Fruit fly (Drosophila melanogaster) whole organism, embryonic: ENCODE results near the gene CG10435.

Experiments
- Adf1 ChIP-seq: fragments of 200-800 bp; sonication (Bioruptor generic); IDR thresholded peaks from 2 replicates; pipeline ENCODE4 v1.3.6; 2022; ENCODE audit warnings: missing biosample characterization, missing genetic modification characterization
- Asciz ChIP-seq: fragments of 200-800 bp; sonication (Bioruptor generic); optimal IDR thresholded peaks from 2 replicates; lab custom pipeline; 2017; ENCODE audit warnings: missing biosample characterization, mild to moderate bottlenecking, missing genetic modification characterization, missing genetic modification reagents
- Atf-2 ChIP-seq: fragments of 200-800 bp; sonication (Bioruptor generic); optimal IDR thresholded peaks from 2 replicates; lab custom pipeline; 2016; ENCODE audit warnings: missing biosample characterization, missing genetic modification characterization
- B-H2 ChIP-seq: fragments of 200-800 bp; sonication (Bioruptor generic); optimal IDR thresholded peaks from 2 replicates; lab custom pipeline; 2018; ENCODE audit warnings: missing biosample characterization, mild to moderate bottlenecking, missing genetic modification characterization
- Bgb ChIP-seq: fragments of 200-800 bp; sonication (Bioruptor generic); IDR thresholded peaks from 2 replicates; pipeline ENCODE4 v1.3.6; 2022; ENCODE audit warnings: missing biosample characterization, missing genetic modification characterization; ENCODE audit not compliant: partially characterized antibody
- CG11085 ChIP-seq: fragments of 200-800 bp; sonication (Bioruptor generic); IDR thresholded peaks from 2 replicates; pipeline ENCODE4 v1.3.6; 2022; ENCODE audit warnings: missing biosample characterization, missing genetic modification characterization
- CG11695 ChIP-seq: fragments of 200-800 bp; sonication (Bioruptor generic); IDR thresholded peaks from 3 replicates; pipeline ENCODE4 v1.3.6; 2022; ENCODE audit warnings: missing biosample characterization, missing genetic modification characterization
- CG12299 ChIP-seq: fragments of 200-800 bp; sonication (Bioruptor generic); optimal IDR thresholded peaks from 2 replicates; lab custom pipeline; 2018; ENCODE audit warnings: missing biosample characterization, mild to moderate bottlenecking, missing genetic modification characterization
- CG14014 ChIP-seq: fragments of 200-800 bp; sonication (Bioruptor generic); IDR thresholded peaks from 2 replicates; pipeline ENCODE4 v1.3.6; 2022; ENCODE audit warnings: missing biosample characterization, missing genetic modification characterization
- CG15011 ChIP-seq: fragments of 200-800 bp; sonication (Bioruptor generic); optimal IDR thresholded peaks from 3 replicates; lab custom pipeline; 2018; ENCODE audit warnings: missing biosample characterization, mild to moderate bottlenecking, missing genetic modification characterization
- CG15479 ChIP-seq: fragments of 200-800 bp; sonication (Bioruptor generic); optimal IDR thresholded peaks from 3 replicates; lab custom pipeline; 2019; ENCODE audit warnings: missing biosample characterization, mild to moderate bottlenecking, missing genetic modification characterization, moderate library complexity
- CG15696 ChIP-seq: fragments of 200-800 bp; sonication (Bioruptor generic); optimal IDR thresholded peaks from 2 replicates; lab custom pipeline; 2019; ENCODE audit warnings: missing biosample characterization, mild to moderate bottlenecking, missing genetic modification characterization, moderate library complexity
- CG16815 ChIP-seq: fragments of 200-800 bp; sonication (Bioruptor generic); optimal IDR thresholded peaks from 3 replicates; lab custom pipeline; 2017; ENCODE audit warnings: missing biosample characterization, mild to moderate bottlenecking, missing genetic modification characterization
- CG17912 ChIP-seq: fragments of 200-800 bp; sonication (Bioruptor generic); optimal IDR thresholded peaks from 2 replicates; lab custom pipeline; 2018; ENCODE audit warnings: missing biosample characterization, mild to moderate bottlenecking, missing genetic modification characterization
- CG30020 ChIP-seq: fragments of 200-800 bp; optimal IDR thresholded peaks from 2 replicates; lab custom pipeline; 2019; ENCODE audit warnings: missing biosample characterization, mild to moderate bottlenecking, missing genetic modification characterization, moderate library complexity
- CG32772 ChIP-seq: fragments of 200-800 bp; sonication (Bioruptor generic); IDR thresholded peaks from 2 replicates; pipeline ENCODE4 v1.3.6; 2022; ENCODE audit warnings: missing biosample characterization, missing genetic modification characterization
- CG34422 ChIP-seq: fragments of 200-800 bp; sonication (Bioruptor generic); IDR thresholded peaks from 3 replicates; pipeline ENCODE4 v1.3.6; 2022; ENCODE audit warnings: missing biosample characterization, missing genetic modification characterization
- CG4617 ChIP-seq: fragments of 200-800 bp; sonication (Bioruptor generic); optimal IDR thresholded peaks from 3 replicates; lab custom pipeline; 2016; ENCODE audit warnings: missing biosample characterization, missing genetic modification characterization, borderline replicate concordance
- CG6175 ChIP-seq: fragments of 200-800 bp; sonication (Bioruptor generic); IDR thresholded peaks from 3 replicates; pipeline ENCODE4 v1.3.6; 2022; ENCODE audit warnings: missing biosample characterization, missing genetic modification characterization
- CG7745 ChIP-seq: fragments of 200-800 bp; sonication (Bioruptor generic); optimal IDR thresholded peaks from 2 replicates; lab custom pipeline; 2018; ENCODE audit warnings: missing biosample characterization, mild to moderate bottlenecking, missing genetic modification characterization, moderate library complexity
- CG8924 ChIP-seq: fragments of 200-800 bp; optimal IDR thresholded peaks from 3 replicates; lab custom pipeline; 2019; ENCODE audit warnings: missing biosample characterization, mild to moderate bottlenecking, missing genetic modification characterization, moderate library complexity
- CG9797 ChIP-seq: fragments of 200-800 bp; sonication (Bioruptor generic); optimal IDR thresholded peaks from 3 replicates; lab custom pipeline; 2018; ENCODE audit warnings: missing biosample characterization, mild to moderate bottlenecking, missing genetic modification characterization
- CG9876 ChIP-seq: fragments of 200-800 bp; sonication (Bioruptor generic); optimal IDR thresholded peaks from 2 replicates; lab custom pipeline; 2016; ENCODE audit warnings: missing biosample characterization, missing genetic modification characterization
- Dfd ChIP-seq, 2 experiments: fragments of >200 bp; optimal IDR thresholded peaks; 2 replicates each; lab custom pipeline; 2017; ENCODE audit warnings: missing biosample characterization in 2 of 2, missing genetic modification characterization in 2 of 2
- Dip3 ChIP-seq: fragments of 200-800 bp; sonication (Bioruptor generic); optimal IDR thresholded peaks from 3 replicates; lab custom pipeline; 2016; ENCODE audit warnings: missing biosample characterization, missing genetic modification characterization
- Gug ChIP-seq: fragments of 200-800 bp; sonication (Bioruptor generic); IDR thresholded peaks from 4 replicates; pipeline ENCODE4 v1.3.6; 2022; ENCODE audit warnings: missing biosample characterization, missing genetic modification characterization
- Hey ChIP-seq: fragments of 200-800 bp; sonication (Bioruptor generic); optimal IDR thresholded peaks from 3 replicates; lab custom pipeline; 2018; ENCODE audit warnings: missing biosample characterization, mild to moderate bottlenecking, missing genetic modification characterization
- Opbp ChIP-seq: fragments of 200-800 bp; sonication (Bioruptor generic); IDR thresholded peaks from 3 replicates; pipeline ENCODE4 v1.3.6; 2022; ENCODE audit warnings: missing biosample characterization, missing genetic modification characterization; ENCODE audit not compliant: partially characterized antibody
- Rfx ChIP-seq: fragments of 200-800 bp; sonication (Bioruptor generic); IDR thresholded peaks from 2 replicates; pipeline ENCODE4 v1.3.6; 2022; ENCODE audit warnings: missing biosample characterization, missing genetic modification characterization
- ara ChIP-seq: fragments of 200-800 bp; sonication (Bioruptor generic); IDR thresholded peaks from 2 replicates; pipeline ENCODE4 v1.3.6; 2022; ENCODE audit warnings: missing biosample characterization, missing genetic modification characterization
- ash1 ChIP-seq: fragments of 200-800 bp; sonication (Bioruptor generic); optimal IDR thresholded peaks from 2 replicates; lab custom pipeline; 2018; ENCODE audit warnings: missing biosample characterization, mild to moderate bottlenecking, missing genetic modification characterization
- bab2 ChIP-seq: fragments of 200-800 bp; sonication (Bioruptor generic); optimal IDR thresholded peaks from 2 replicates; lab custom pipeline; 2016; ENCODE audit warnings: missing biosample characterization, missing genetic modification characterization
- chinmo ChIP-seq: fragments of 200-800 bp; sonication (Bioruptor generic); IDR thresholded peaks from 4 replicates; pipeline ENCODE4 v1.3.6; 2022; ENCODE audit warnings: missing biosample characterization, missing genetic modification characterization; ENCODE audit not compliant: partially characterized antibody
- dmrt11E ChIP-seq: fragments of 200-800 bp; sonication (Bioruptor generic); optimal IDR thresholded peaks from 3 replicates; lab custom pipeline; 2018; ENCODE audit warnings: missing biosample characterization, mild to moderate bottlenecking, missing genetic modification characterization, moderate library complexity
- gce ChIP-seq: fragments of 200-800 bp; sonication (Bioruptor generic); IDR thresholded peaks from 3 replicates; pipeline ENCODE4 v1.3.6; 2022; ENCODE audit warnings: missing biosample characterization, missing genetic modification characterization
- knrl ChIP-seq: fragments of 200-800 bp; sonication (Bioruptor generic); IDR thresholded peaks from 3 replicates; pipeline ENCODE4 v1.3.6; 2022; ENCODE audit warnings: missing biosample characterization, missing genetic modification characterization; ENCODE audit not compliant: partially characterized antibody
- lola ChIP-seq, 3 experiments: fragments of >200 bp in 2 of 3; fragments of 200-800 bp in 1 of 3; sonication (Bioruptor generic) in 1 of 3; optimal IDR thresholded peaks; 2 replicates each; lab custom pipeline; 2017 to 2019; ENCODE audit warnings: missing biosample characterization in 3 of 3, missing genetic modification characterization in 3 of 3, mild to moderate bottlenecking in 1 of 3, moderate library complexity in 1 of 3
- oc ChIP-seq: fragments of 200-800 bp; sonication (Bioruptor generic); optimal IDR thresholded peaks from 2 replicates; lab custom pipeline; 2018; ENCODE audit warnings: missing biosample characterization, mild to moderate bottlenecking, missing genetic modification characterization, moderate library complexity
- pfk ChIP-seq: fragments of 200-800 bp; sonication (Bioruptor generic); optimal IDR thresholded peaks from 2 replicates; lab custom pipeline; 2018; ENCODE audit warnings: missing biosample characterization, mild to moderate bottlenecking, missing genetic modification characterization, moderate library complexity
- rib ChIP-seq: fragments of 200-800 bp; sonication (Bioruptor generic); IDR thresholded peaks from 2 replicates; pipeline ENCODE4 v1.3.6; 2022; ENCODE audit warnings: missing biosample characterization, missing genetic modification characterization
- schlank ChIP-seq: fragments of 200-800 bp; sonication (Bioruptor generic); optimal IDR thresholded peaks from 2 replicates; lab custom pipeline; 2018; ENCODE audit warnings: missing biosample characterization, mild to moderate bottlenecking, missing genetic modification characterization
- sens ChIP-seq: fragments of 200-800 bp; sonication (Bioruptor generic); peaks from one replicate; lab custom pipeline; 2016; ENCODE audit warnings: missing biosample characterization, missing genetic modification characterization
- sna ChIP-seq: fragments of 200-800 bp; sonication (Bioruptor generic); IDR thresholded peaks from 2 replicates; pipeline ENCODE4 v1.3.6; 2022; ENCODE audit warnings: missing biosample characterization, missing genetic modification characterization; ENCODE audit not compliant: partially characterized antibody
- tin ChIP-seq: fragments of 200-800 bp; sonication (Bioruptor generic); optimal IDR thresholded peaks from 3 replicates; lab custom pipeline; 2016; ENCODE audit warnings: missing biosample characterization, missing genetic modification characterization
- tx ChIP-seq: fragments of 200-800 bp; sonication (Bioruptor generic); optimal IDR thresholded peaks from 2 replicates; lab custom pipeline; 2016; ENCODE audit warnings: missing biosample characterization, missing genetic modification characterization
- unpg ChIP-seq: fragments of 200-800 bp; sonication (Bioruptor generic); optimal IDR thresholded peaks from 3 replicates; lab custom pipeline; 2018; ENCODE audit warnings: missing biosample characterization, mild to moderate bottlenecking, missing genetic modification characterization, moderate library complexity
- wdn ChIP-seq: fragments of 200-800 bp; sonication (Bioruptor generic); IDR thresholded peaks from 2 replicates; pipeline ENCODE4 v1.3.6; 2022; ENCODE audit warnings: missing biosample characterization, missing genetic modification characterization
- zfh1 ChIP-seq: fragments of 200-800 bp; sonication (Bioruptor generic); IDR thresholded peaks from 3 replicates; pipeline ENCODE4 v1.3.6; 2022; ENCODE audit warnings: missing biosample characterization, missing genetic modification characterization

Gene CG10435

DNA sequence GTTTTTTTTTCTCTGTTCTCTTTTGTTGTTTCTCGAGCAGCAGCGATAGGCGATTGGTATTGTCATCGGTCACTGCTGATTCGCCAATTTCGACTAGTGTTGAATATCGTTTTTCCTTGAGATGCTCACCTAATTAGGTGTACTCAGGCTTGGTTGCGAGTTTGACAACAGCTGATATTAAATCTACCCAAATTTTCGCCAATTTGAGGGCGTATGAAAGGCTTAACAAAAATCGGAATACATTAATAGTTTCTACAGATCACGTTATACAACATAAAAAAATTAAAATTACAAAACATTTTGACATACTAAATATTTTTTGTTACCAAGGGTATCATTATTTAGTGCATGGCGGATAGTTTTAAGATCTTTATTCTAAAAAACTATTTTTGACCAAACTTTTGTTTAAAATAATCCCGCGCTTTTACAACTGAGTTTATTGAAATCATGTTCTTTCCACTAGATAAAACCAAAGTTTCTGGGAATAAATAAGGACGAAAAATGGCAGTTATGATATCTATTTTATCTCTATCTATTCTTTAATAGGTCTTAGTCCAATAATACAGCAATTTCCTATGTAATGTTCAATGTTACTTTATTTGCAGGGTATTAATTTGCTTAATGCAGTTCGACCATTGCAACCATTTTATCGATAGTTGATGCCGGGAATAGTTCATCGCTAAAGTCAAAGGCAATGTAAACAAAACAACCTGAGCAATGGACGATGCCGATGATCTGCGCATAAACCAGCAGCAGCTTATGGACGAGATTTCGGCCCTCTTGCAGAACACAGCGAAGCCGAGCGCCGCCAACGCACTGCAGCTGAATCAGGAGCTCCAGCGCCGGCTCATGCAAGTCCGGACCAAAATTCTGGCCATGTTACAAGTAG lies at the start of gene CG10435, which contains the start of gene Pbp95:
TSS of gene CG10435 (minus strand) at position 81 of the 889 bp plus-strand sequence.
TSS of gene Pbp95 (plus strand) at position 671 of the 889 bp plus-strand sequence.
- 0 out of 3 replicates have a peak, but pooled peaks have one; percentile 49 for TF ChIP-seq CG6175
- no peak for TF ChIP-seq ara
- TF ChIP-seq wdn: no peak
- TF ChIP-seq CG12299 (tag; lab: Kevin White, UChicago): no peak
- peak; percentile 63 for TF ChIP-seq bab2 (GFP tag; lab: Kevin White, UChicago)
- TF ChIP-seq CG14014 (GFP tag; lab: Robert Waterston, UW): peak; percentile 38; the same call in 1 of the 2 replicates
- TF ChIP-seq tx (GFP tag; lab: Kevin White, UChicago): peak; percentile 32
- peak; percentile 70; the same call in 2 of the 4 replicates for TF ChIP-seq Gug (GFP tag; lab: Robert Waterston, UW)
- TF ChIP-seq CG32772: peak; percentile 48; the same call in 1 of the 2 replicates
- TF ChIP-seq CG4617: no peak
- no peak for TF ChIP-seq ash1 (GFP tag; lab: Kevin White, UChicago)
- 0 out of 4 replicates have a peak, but pooled peaks have one; percentile 48 for TF ChIP-seq chinmo (GFP tag; lab: Robert Waterston, UW)
- TF ChIP-seq CG9797 (GFP tag; lab: Kevin White, UChicago): no peak
- TF ChIP-seq dmrt11E: peak; percentile 24
- peak; percentile 72 for TF ChIP-seq zfh1
- peak; percentile 56 for TF ChIP-seq CG11085
- no peak for TF ChIP-seq Hey
- TF ChIP-seq CG11695 (GFP tag; lab: Robert Waterston, UW): peak; percentile 51; the same call in 1 of the 3 replicates
- peak; percentile 18 for TF ChIP-seq Dip3
- TF ChIP-seq knrl (GFP tag; lab: Robert Waterston, UW): peak; percentile 68
- peak; percentile 45 for TF ChIP-seq Atf-2 (GFP tag; lab: Kevin White, UChicago)
- TF ChIP-seq unpg (GFP tag; lab: Kevin White, UChicago): no peak
- TF ChIP-seq CG15696 (tag; lab: Kevin White, UChicago): no peak
- peak; percentile 57 for TF ChIP-seq sna (GFP tag; lab: Robert Waterston, UW)
- no peak for TF ChIP-seq CG9876 (GFP tag; lab: Kevin White, UChicago)
- TF ChIP-seq B-H2: no peak
- peak; percentile 87 for TF ChIP-seq sens (GFP tag; lab: Kevin White, UChicago)
- peak; percentile 41 for TF ChIP-seq CG16815 (GFP tag; lab: Kevin White, UChicago)
- TF ChIP-seq CG30020 (tag; lab: Kevin White, UChicago): peak; percentile 50
- TF ChIP-seq Rfx (GFP tag; lab: Robert Waterston, UW): peak; percentile 81
- no peak for TF ChIP-seq CG15479 (GFP tag; lab: Kevin White, UChicago)
- TF ChIP-seq Asciz (GFP tag; lab: Kevin White, UChicago): no peak
- TF ChIP-seq gce (GFP tag; lab: Robert Waterston, UW): no peak
- peak; percentile 50 for TF ChIP-seq Bgb (GFP tag; lab: Robert Waterston, UW)
- TF ChIP-seq CG7745 (tag; lab: Kevin White, UChicago): no peak
- peak; percentile 76 for TF ChIP-seq rib (GFP tag; lab: Robert Waterston, UW)
- TF ChIP-seq Opbp (GFP tag; lab: Robert Waterston, UW): peak; percentile 52; the same call in 1 of the 3 replicates
- TF ChIP-seq lola (GFP tag; optimal IDR thresholded peaks at IDR 0.05; lab: Kevin White, UChicago): peak in 1 of 3 experiments; percentile 57
- TF ChIP-seq CG34422 (GFP tag; lab: Robert Waterston, UW): peak; percentile 57
- no peak for TF ChIP-seq oc (tag; lab: Kevin White, UChicago)
- TF ChIP-seq tin (GFP tag; lab: Kevin White, UChicago): peak; percentile 45
- TF ChIP-seq schlank (tag; lab: Kevin White, UChicago): no peak
- no peak for TF ChIP-seq pfk (GFP tag; lab: Kevin White, UChicago)
- TF ChIP-seq Dfd (GFP tag; optimal IDR thresholded peaks at IDR 0.05; lab: Kevin White, UChicago): no peak
- TF ChIP-seq CG8924 (tag; lab: Kevin White, UChicago): no peak
- TF ChIP-seq CG17912 (GFP tag; lab: Kevin White, UChicago): no peak
- no peak for TF ChIP-seq CG15011 (GFP tag; lab: Kevin White, UChicago)
- 0 out of 2 replicates have a peak, but pooled peaks have one; percentile 18 for TF ChIP-seq Adf1 (GFP tag; lab: Robert Waterston, UW)
